Worm (Caenorhabditis elegans): ENCODE measurements around the gene grd-7.

DNA sequence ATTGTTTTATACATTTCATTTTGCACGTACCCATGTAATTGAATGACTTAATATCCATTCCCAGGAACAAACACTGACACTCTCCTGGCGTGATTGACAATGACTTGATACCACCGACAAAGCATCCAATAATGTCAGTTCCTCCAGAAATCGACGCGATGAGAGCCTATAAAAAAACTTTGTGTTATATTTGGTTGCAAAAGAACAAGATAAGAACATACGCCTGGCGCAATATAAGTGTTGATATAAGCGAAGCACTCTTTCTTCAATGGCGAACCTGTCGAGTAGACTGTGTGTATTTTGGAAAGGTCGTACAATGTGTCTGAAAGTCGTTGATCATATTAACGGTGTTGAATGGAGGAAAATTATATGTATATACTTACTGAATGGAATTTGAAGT, 33.8 kb upstream of the grd-7 start:
- no peak for TF ChIP-seq him-1 (tag; optimal IDR thresholded peaks at IDR 0.05)
- TF ChIP-seq ztf-28 (GFP tag; IDR thresholded peaks at IDR 0.05) = no peak
